Fruit fly (Drosophila melanogaster) whole organism, pupa: ENCODE data around the gene AspRS-m.

Experiments
- CG10348 ChIP-seq: fragments of 200-800 bp; sonication (Bioruptor generic); IDR thresholded peaks from 2 replicates; pipeline ENCODE4 v1.3.6; 2022; ENCODE audit warnings: missing biosample characterization, missing genetic modification characterization
- CG12605 ChIP-seq: fragments of 200-800 bp; sonication (Bioruptor generic); IDR thresholded peaks from 2 replicates; pipeline ENCODE4 v1.3.6; 2022; ENCODE audit warnings: missing biosample characterization, missing genetic modification characterization
- CG13204 ChIP-seq: fragments of 200-800 bp; sonication (Bioruptor generic); optimal IDR thresholded peaks from 2 replicates; lab custom pipeline; 2018; ENCODE audit warnings: missing biosample characterization, mild to moderate bottlenecking, missing genetic modification characterization, moderate library complexity
- CG14655 ChIP-seq: fragments of 200-800 bp; sonication (Bioruptor generic); optimal IDR thresholded peaks from 3 replicates; lab custom pipeline; 2017; ENCODE audit warnings: mild to moderate bottlenecking, missing biosample characterization, missing genetic modification reagents, missing genetic modification characterization
- CG15710 ChIP-seq: fragments of 200-800 bp; sonication (Bioruptor generic); optimal IDR thresholded peaks from 2 replicates; lab custom pipeline; 2018; ENCODE audit warnings: missing biosample characterization, mild to moderate bottlenecking, missing genetic modification characterization, moderate library complexity
- CG17806 ChIP-seq: fragments of 200-800 bp; sonication (Bioruptor generic); optimal IDR thresholded peaks from 2 replicates; lab custom pipeline; 2018; ENCODE audit warnings: missing biosample characterization, mild to moderate bottlenecking, missing genetic modification characterization, moderate library complexity
- CG32121 ChIP-seq: fragments of 200-800 bp; sonication (Bioruptor generic); IDR thresholded peaks from 2 replicates; pipeline ENCODE4 v1.3.6; 2022; ENCODE audit warnings: missing biosample characterization, missing genetic modification characterization
- CG34367 ChIP-seq: fragments of 200-800 bp; sonication (Bioruptor generic); optimal IDR thresholded peaks from 2 replicates; lab custom pipeline; 2018; ENCODE audit warnings: missing biosample characterization, mild to moderate bottlenecking, missing genetic modification characterization
- CG4496 ChIP-seq: fragments of 200-800 bp; sonication (Bioruptor generic); IDR thresholded peaks from 3 replicates; pipeline ENCODE4 v1.3.6; 2022; ENCODE audit warnings: missing biosample characterization, missing genetic modification characterization
- CG8159 ChIP-seq: fragments of 200-800 bp; sonication (Bioruptor generic); optimal IDR thresholded peaks from 3 replicates; lab custom pipeline; 2018; ENCODE audit warnings: missing biosample characterization, mild to moderate bottlenecking, missing genetic modification characterization, moderate library complexity
- CG8301 ChIP-seq: fragments of 200-800 bp; sonication (Bioruptor generic); optimal IDR thresholded peaks from 2 replicates; lab custom pipeline; 2018; ENCODE audit warnings: missing biosample characterization, mild to moderate bottlenecking, missing genetic modification characterization
- CG9948 ChIP-seq: fragments of 200-800 bp; sonication (Bioruptor generic); optimal IDR thresholded peaks from 2 replicates; lab custom pipeline; 2018; ENCODE audit warnings: missing biosample characterization, mild to moderate bottlenecking, missing genetic modification characterization, moderate library complexity
- D1 ChIP-seq: fragments of 200-800 bp; sonication (Bioruptor generic); optimal IDR thresholded peaks from 2 replicates; lab custom pipeline; 2018; ENCODE audit warnings: missing biosample characterization, mild to moderate bottlenecking, missing genetic modification characterization, moderate library complexity
- EcR ChIP-seq: fragments of 200-800 bp; sonication (Bioruptor generic); optimal IDR thresholded peaks from 3 replicates; lab custom pipeline; 2019; ENCODE audit warnings: missing biosample characterization, missing genetic modification characterization, mild to moderate bottlenecking, moderate library complexity, missing genetic modification reagents
- Ets98B ChIP-seq: fragments of 200-800 bp; sonication (Bioruptor generic); IDR thresholded peaks from 2 replicates; pipeline ENCODE4 v1.3.6; 2022; ENCODE audit warnings: missing biosample characterization, missing genetic modification characterization
- Pif1A ChIP-seq: fragments of 200-800 bp; sonication (Bioruptor generic); optimal IDR thresholded peaks from 3 replicates; lab custom pipeline; 2016; ENCODE audit warnings: missing biosample characterization, missing genetic modification characterization
- Pif1B ChIP-seq: fragments of 200-800 bp; sonication (Bioruptor generic); optimal IDR thresholded peaks from 3 replicates; lab custom pipeline; 2016; ENCODE audit warnings: missing biosample characterization, missing genetic modification characterization
- Snoo ChIP-seq: fragments of 200-800 bp; sonication (Bioruptor generic); optimal IDR thresholded peaks from 3 replicates; lab custom pipeline; 2017; ENCODE audit warnings: missing biosample characterization, mild to moderate bottlenecking, missing genetic modification characterization, inconsistent platforms
- fd96Ca ChIP-seq: fragments of 200-800 bp; sonication (Bioruptor generic); IDR thresholded peaks from 3 replicates; pipeline ENCODE4 v1.3.6; 2022; ENCODE audit warnings: missing biosample characterization, missing genetic modification characterization
- gl ChIP-seq: fragments of 200-800 bp; sonication (Bioruptor generic); optimal IDR thresholded peaks from 2 replicates; lab custom pipeline; 2018; ENCODE audit warnings: missing biosample characterization, mild to moderate bottlenecking, missing genetic modification characterization
- rn ChIP-seq: fragments of 200-800 bp; sonication (Bioruptor generic); IDR thresholded peaks from 2 replicates; pipeline ENCODE4 v1.3.6; 2022; ENCODE audit warnings: missing biosample characterization, missing genetic modification characterization

Gene AspRS-m

dm6 chr2L:16859566-16859965, 32.7 kb downstream of the AspRS-m start:
- no peak for TF ChIP-seq CG8159 (tag; lab: Kevin White, UChicago)
- TF ChIP-seq D1 (tag; lab: Kevin White, UChicago) = peak; percentile 42
- no peak for TF ChIP-seq CG14655 (GFP tag; lab: Kevin White, UChicago)
- TF ChIP-seq, all 21 proteins: peak for 1

- TF ChIP-seq CG9948 (tag; lab: Kevin White, UChicago) (no peak), Pif1B (GFP tag; lab: Kevin White, UChicago) (no peak), CG13204 (no peak), Ets98B (GFP tag; lab: Robert Waterston, UW) (no peak), CG15710 (tag; lab: Kevin White, UChicago) (no peak), CG10348 (no peak)
Measured at dm6 chr2L:16861126-16861525, 34.2 kb downstream of the AspRS-m start, which contains the start of gene CG6012. Gene CG6012 (minus strand): TSS chr2L:16861489.

- TF ChIP-seq CG8159 (tag; lab: Kevin White, UChicago) = no peak
Measured at dm6 chr2L:16862526-16862925, 35.6 kb downstream of the AspRS-m start.

dm6 chr2L:16868897-16869324, 42.0 kb downstream of the AspRS-m start:
- TF ChIP-seq CG14655 (GFP tag; lab: Kevin White, UChicago) (peak; percentile 68), CG13204 (no peak), CG4496 (GFP tag; lab: Robert Waterston, UW) (no peak), CG10348 (0 out of 2 replicates have a peak, but pooled peaks have one; percentile 13), Pif1A (peak; percentile 14), CG8301 (tag; lab: Kevin White, UChicago) (peak; percentile 46), CG32121 (GFP tag; lab: Robert Waterston, UW) (0 out of 2 replicates have a peak, but pooled peaks have one; percentile 39)

- TF ChIP-seq CG10348 (no peak), Ets98B (GFP tag; lab: Robert Waterston, UW) (peak; percentile 24; the same call in 1 of the 2 replicates), CG32121 (GFP tag; lab: Robert Waterston, UW) (peak; percentile 39; the same call in 1 of the 2 replicates), CG4496 (GFP tag; lab: Robert Waterston, UW) (0 out of 3 replicates have a peak, but pooled peaks have one; percentile 52), CG8301 (tag; lab: Kevin White, UChicago) (peak; percentile 8), gl (tag; lab: Kevin White, UChicago) (no peak), CG14655 (GFP tag; lab: Kevin White, UChicago) (peak; percentile 44)
Measured at dm6 chr2L:16874924-16875323, 48.0 kb downstream of the AspRS-m start.

- TF ChIP-seq EcR (GFP tag; lab: Kevin White, UChicago) (no peak), CG9948 (tag; lab: Kevin White, UChicago) (no peak), CG10348 (no peak), CG8301 (tag; lab: Kevin White, UChicago) (no peak), CG32121 (GFP tag; lab: Robert Waterston, UW) (peak; percentile 51; the same call in 1 of the 2 replicates), CG15710 (tag; lab: Kevin White, UChicago) (no peak), CG17806 (no peak)
Measured at dm6 chr2L:16876555-16876954, 49.7 kb downstream of the AspRS-m start.

- TF ChIP-seq CG9948 (tag; lab: Kevin White, UChicago) (no peak), CG8159 (tag; lab: Kevin White, UChicago) (no peak), CG4496 (GFP tag; lab: Robert Waterston, UW) (no peak), Snoo (tag; lab: Kevin White, UChicago) (no peak), D1 (tag; lab: Kevin White, UChicago) (no peak), Ets98B (GFP tag; lab: Robert Waterston, UW) (no peak), Pif1B (GFP tag; lab: Kevin White, UChicago) (no peak), CG32121 (GFP tag; lab: Robert Waterston, UW) (no peak), CG10348 (no peak), CG14655 (GFP tag; lab: Kevin White, UChicago) (no peak), EcR (GFP tag; lab: Kevin White, UChicago) (no peak), CG12605 (GFP tag; lab: Robert Waterston, UW) (no peak), CG17806 (no peak), fd96Ca (GFP tag; lab: Robert Waterston, UW) (no peak), Pif1A (no peak), CG34367 (tag; lab: Kevin White, UChicago) (no peak), rn (GFP tag; lab: Robert Waterston, UW) (no peak)
- TF ChIP-seq, all 21 proteins: peak for 0
Measured at dm6 chr2L:16877678-16878077, 50.8 kb downstream of the AspRS-m start.

- TF ChIP-seq CG12605 (GFP tag; lab: Robert Waterston, UW) = no peak
- TF ChIP-seq EcR (GFP tag; lab: Kevin White, UChicago) = no peak
- no peak for TF ChIP-seq CG14655 (GFP tag; lab: Kevin White, UChicago)
- no peak for TF ChIP-seq D1 (tag; lab: Kevin White, UChicago)
- no peak for TF ChIP-seq Pif1A
- no peak for TF ChIP-seq gl (tag; lab: Kevin White, UChicago)
- TF ChIP-seq Snoo (tag; lab: Kevin White, UChicago) = no peak
- no peak for TF ChIP-seq CG10348
- no peak for TF ChIP-seq fd96Ca (GFP tag; lab: Robert Waterston, UW)
- no peak for TF ChIP-seq CG9948 (tag; lab: Kevin White, UChicago)
Measured at dm6 chr2L:16879288-16879687, 52.4 kb downstream of the AspRS-m start, which contains the start of the genes CG32832, CG31743 and CG34313. Gene CG32832 (minus strand): TSS chr2L:16879290. Gene CG31743 (plus strand): TSS chr2L:16879517. Gene CG34313 (plus strand): TSS chr2L:16879517.
